Fruit fly (Drosophila melanogaster) whole organism, prepupa: ENCODE data around the gene Slob.

Experiments
- CG10669 ChIP-seq: fragments of 200-800 bp; sonication (Bioruptor generic); optimal IDR thresholded peaks from 3 replicates; lab custom pipeline; 2018; ENCODE audit warnings: missing biosample characterization, mild to moderate bottlenecking, missing genetic modification characterization, moderate library complexity
- CG16779 ChIP-seq: fragments of 200-800 bp; sonication (Bioruptor generic); optimal IDR thresholded peaks from 3 replicates; lab custom pipeline; 2017; ENCODE audit warnings: missing biosample characterization, mild to moderate bottlenecking, missing genetic modification characterization
- CG3032 ChIP-seq: fragments of 200-800 bp; optimal IDR thresholded peaks from 2 replicates; lab custom pipeline; 2019; ENCODE audit warnings: missing biosample characterization, mild to moderate bottlenecking, missing genetic modification characterization, moderate library complexity
- CG32006 ChIP-seq: fragments of 200-800 bp; sonication (Bioruptor generic); optimal IDR thresholded peaks from 3 replicates; lab custom pipeline; 2017; ENCODE audit warnings: missing biosample characterization, mild to moderate bottlenecking, missing genetic modification characterization
- CG34406 ChIP-seq: fragments of 200-800 bp; sonication (Bioruptor generic); optimal IDR thresholded peaks from 3 replicates; lab custom pipeline; 2016; ENCODE audit warnings: missing biosample characterization, missing genetic modification characterization
- CG3919 ChIP-seq: fragments of 200-800 bp; sonication (Bioruptor generic); optimal IDR thresholded peaks from 3 replicates; lab custom pipeline; 2016; ENCODE audit warnings: missing biosample characterization, missing genetic modification characterization
- CG6163 ChIP-seq: fragments of 200-800 bp; sonication (Bioruptor generic); IDR thresholded peaks from 3 replicates; pipeline ENCODE4 v1.3.6; 2022; ENCODE audit warnings: missing biosample characterization, missing genetic modification characterization
- CG6276 ChIP-seq: fragments of 200-800 bp; sonication (Bioruptor generic); optimal IDR thresholded peaks from 2 replicates; lab custom pipeline; 2017; ENCODE audit warnings: missing biosample characterization, mild to moderate bottlenecking, missing genetic modification characterization
- CG6808 ChIP-seq: fragments of 200-800 bp; sonication (Bioruptor generic); optimal IDR thresholded peaks from 3 replicates; lab custom pipeline; 2017; ENCODE audit warnings: missing biosample characterization, missing genetic modification characterization, mild to moderate bottlenecking, moderate library complexity, missing genetic modification reagents
- CG6854 ChIP-seq: fragments of 200-800 bp; sonication (Bioruptor generic); optimal IDR thresholded peaks from 2 replicates; lab custom pipeline; 2017; ENCODE audit warnings: missing biosample characterization, mild to moderate bottlenecking, missing genetic modification characterization
- CG7368 ChIP-seq: fragments of 200-800 bp; sonication (Bioruptor generic); optimal IDR thresholded peaks from 3 replicates; lab custom pipeline; 2016; ENCODE audit warnings: missing biosample characterization, missing genetic modification characterization
- CG8119 ChIP-seq: fragments of 200-800 bp; sonication (Bioruptor generic); IDR thresholded peaks from 3 replicates; pipeline ENCODE4 v1.3.6; 2022; ENCODE audit warnings: missing biosample characterization, missing genetic modification characterization
- CG8319 ChIP-seq: fragments of 200-800 bp; sonication (Bioruptor generic); optimal IDR thresholded peaks from 3 replicates; lab custom pipeline; 2016; ENCODE audit warnings: missing biosample characterization, missing genetic modification characterization
- CG8632 ChIP-seq: fragments of 200-800 bp; sonication (Bioruptor generic); optimal IDR thresholded peaks from 3 replicates; lab custom pipeline; 2016; ENCODE audit warnings: missing biosample characterization, missing genetic modification characterization
- CG9139 ChIP-seq: fragments of 200-800 bp; sonication (Bioruptor generic); optimal IDR thresholded peaks from 3 replicates; lab custom pipeline; 2017; ENCODE audit warnings: missing biosample characterization, mild to moderate bottlenecking, missing genetic modification characterization
- Eip75B ChIP-seq: fragments of 200-800 bp; sonication (Bioruptor generic); optimal IDR thresholded peaks from 3 replicates; lab custom pipeline; 2016; ENCODE audit warnings: missing biosample characterization, missing genetic modification characterization
- Eip78C ChIP-seq: fragments of 200-800 bp; sonication (Bioruptor generic); peaks from one replicate; lab custom pipeline; 2016; ENCODE audit warnings: missing biosample characterization, missing genetic modification characterization
- Ets21C ChIP-seq: fragments of 200-800 bp; sonication (Bioruptor generic); optimal IDR thresholded peaks from 3 replicates; lab custom pipeline; 2016; ENCODE audit warnings: missing biosample characterization, missing genetic modification characterization
- Ets96B ChIP-seq: fragments of 200-800 bp; optimal IDR thresholded peaks from 2 replicates; lab custom pipeline; 2019; ENCODE audit warnings: missing biosample characterization, mild to moderate bottlenecking, missing genetic modification characterization, moderate library complexity
- Gug ChIP-seq: fragments of 200-800 bp; sonication (Bioruptor generic); IDR thresholded peaks from 2 replicates; pipeline ENCODE4 v1.3.6; 2022; ENCODE audit warnings: missing biosample characterization, missing genetic modification characterization
- Hr38 ChIP-seq: sonication (Bioruptor generic); optimal IDR thresholded peaks from 2 replicates; lab custom pipeline; 2016; ENCODE audit warnings: missing biosample characterization, missing genetic modification characterization
- Hr39 ChIP-seq: fragments of 200-800 bp; sonication (Bioruptor generic); optimal IDR thresholded peaks from 2 replicates; lab custom pipeline; 2016; ENCODE audit warnings: missing biosample characterization, missing genetic modification characterization
- Hr4 ChIP-seq: fragments of 200-800 bp; sonication (Bioruptor generic); optimal IDR thresholded peaks from 3 replicates; lab custom pipeline; 2016; ENCODE audit warnings: missing biosample characterization, missing genetic modification characterization
- Lpt ChIP-seq: fragments of 200-800 bp; sonication (Bioruptor generic); optimal IDR thresholded peaks from 3 replicates; lab custom pipeline; 2016; ENCODE audit warnings: missing biosample characterization, missing genetic modification characterization
- Sox102F ChIP-seq: fragments of 200-800 bp; sonication (Bioruptor generic); optimal IDR thresholded peaks from 2 replicates; lab custom pipeline; 2016; ENCODE audit warnings: missing biosample characterization, mild to moderate bottlenecking, missing genetic modification characterization
- Sox14 ChIP-seq: fragments of 200-800 bp; sonication (Bioruptor generic); optimal IDR thresholded peaks from 3 replicates; lab custom pipeline; 2016; ENCODE audit warnings: missing biosample characterization, missing genetic modification characterization
- Sox15 ChIP-seq: fragments of 200-800 bp; sonication (Bioruptor generic); optimal IDR thresholded peaks from 3 replicates; lab custom pipeline; 2016; ENCODE audit warnings: missing biosample characterization, missing genetic modification characterization
- achi ChIP-seq: fragments of 200-800 bp; sonication (Bioruptor generic); optimal IDR thresholded peaks from 3 replicates; lab custom pipeline; 2016; ENCODE audit warnings: missing biosample characterization, missing genetic modification characterization
- cyc ChIP-seq: fragments of 200-800 bp; sonication (Bioruptor generic); optimal IDR thresholded peaks from 3 replicates; lab custom pipeline; 2016; ENCODE audit warnings: missing biosample characterization, missing genetic modification characterization
- dac ChIP-seq: fragments of 200-800 bp; sonication (Bioruptor generic); optimal IDR thresholded peaks from 2 replicates; lab custom pipeline; 2017; ENCODE audit warnings: missing biosample characterization, mild to moderate bottlenecking, missing genetic modification characterization
- dsx ChIP-seq: fragments of 200-800 bp; optimal IDR thresholded peaks from 3 replicates; lab custom pipeline; 2019; ENCODE audit warnings: missing biosample characterization, mild to moderate bottlenecking, missing genetic modification characterization, moderate library complexity; ENCODE audit not compliant: poor library complexity, severe bottlenecking
- eg ChIP-seq: fragments of 200-800 bp; sonication (Bioruptor generic); IDR thresholded peaks from 3 replicates; pipeline ENCODE4 v1.3.6; 2022; ENCODE audit warnings: missing biosample characterization, missing genetic modification characterization
- esn ChIP-seq: fragments of 200-800 bp; sonication (Bioruptor generic); optimal IDR thresholded peaks from 2 replicates; lab custom pipeline; 2016; ENCODE audit warnings: missing biosample characterization, mild to moderate bottlenecking, missing genetic modification characterization, moderate library complexity
- fd85E ChIP-seq: fragments of 200-800 bp; sonication (Bioruptor generic); optimal IDR thresholded peaks from 3 replicates; lab custom pipeline; 2016; ENCODE audit warnings: missing biosample characterization, missing genetic modification characterization
- fkh ChIP-seq: fragments of 200-800 bp; sonication (Bioruptor generic); optimal IDR thresholded peaks from 3 replicates; lab custom pipeline; 2017; ENCODE audit warnings: missing biosample characterization, mild to moderate bottlenecking, missing genetic modification characterization, moderate library complexity
- lz ChIP-seq: fragments of 200-800 bp; sonication (Bioruptor generic); optimal IDR thresholded peaks from 3 replicates; lab custom pipeline; 2016; ENCODE audit warnings: missing biosample characterization, missing genetic modification characterization
- salr ChIP-seq, 2 experiments: fragments of 200-800 bp; sonication (Bioruptor generic); optimal IDR thresholded peaks; 3 replicates each; lab custom pipeline; 2016 to 2018; ENCODE audit warnings: missing biosample characterization in 2 of 2, missing genetic modification characterization in 2 of 2, mild to moderate bottlenecking in 1 of 2
- spab ChIP-seq: fragments of 200-800 bp; sonication (Bioruptor generic); optimal IDR thresholded peaks from 2 replicates; lab custom pipeline; 2017; ENCODE audit warnings: missing biosample characterization, mild to moderate bottlenecking, missing genetic modification characterization, missing genetic modification reagents
- svp ChIP-seq: fragments of 200-800 bp; sonication (Bioruptor generic); peaks from one replicate; lab custom pipeline; 2016; ENCODE audit warnings: missing biosample characterization, missing genetic modification characterization
- topi ChIP-seq: fragments of 200-800 bp; sonication (Bioruptor generic); optimal IDR thresholded peaks from 3 replicates; lab custom pipeline; 2016; ENCODE audit warnings: missing biosample characterization, missing genetic modification characterization

Gene Slob

DNA sequence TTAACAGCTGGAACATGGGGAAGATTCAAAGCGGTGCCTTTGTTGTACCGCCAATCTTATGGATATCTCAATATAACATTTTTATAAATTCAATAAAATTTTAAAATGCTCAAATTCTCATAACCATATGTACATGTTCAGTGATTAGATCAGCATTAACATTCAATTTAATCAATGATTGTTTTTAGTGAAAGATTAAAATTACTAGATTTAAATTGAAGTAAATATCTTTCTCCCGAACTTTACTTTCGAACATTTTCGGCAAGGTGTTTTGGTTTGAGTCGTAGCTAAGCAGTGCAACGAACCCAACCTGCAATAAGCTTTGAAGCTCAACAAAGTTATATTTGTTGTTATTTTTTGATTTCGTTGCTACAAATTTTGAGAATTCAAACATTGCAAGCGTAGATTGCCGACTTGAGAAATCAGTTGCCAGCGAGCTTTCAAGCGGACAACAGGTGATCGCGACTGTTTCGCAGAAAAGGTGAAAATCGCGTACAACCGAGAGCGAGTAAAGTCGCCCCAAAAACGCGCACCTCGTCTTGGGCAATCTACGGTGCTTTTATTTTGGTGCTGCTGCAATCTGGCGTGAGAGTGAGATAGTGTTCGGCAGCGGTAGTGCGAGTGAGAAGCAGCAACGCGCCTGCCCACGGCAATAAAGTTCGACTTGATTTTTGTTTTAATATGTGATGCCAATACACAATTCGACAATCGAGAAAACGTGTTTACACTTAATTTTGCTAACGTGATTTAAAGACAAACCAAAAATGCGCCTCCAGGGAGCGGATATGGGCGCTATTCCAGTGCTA lies 27.7 kb upstream of the Slob start, which contains the start of gene Tep3 (continued):
- TF ChIP-seq Sox15 (GFP tag; lab: Kevin White, UChicago) (no peak), dac (GFP tag; lab: Kevin White, UChicago) (no peak), Eip78C (GFP tag; lab: Kevin White, UChicago) (peak; percentile 85), CG8319 (no peak), fd85E (GFP tag; lab: Kevin White, UChicago) (no peak), CG7368 (GFP tag; lab: Kevin White, UChicago) (no peak), CG3919 (GFP tag; lab: Kevin White, UChicago) (peak; percentile 65), lz (GFP tag; lab: Kevin White, UChicago) (peak; percentile 33), achi (GFP tag; lab: Kevin White, UChicago) (peak; percentile 5), CG8632 (GFP tag; lab: Kevin White, UChicago) (peak; percentile 55), eg (peak; percentile 55), CG3032 (tag; lab: Kevin White, UChicago) (peak; percentile 98), fkh (GFP tag; lab: Kevin White, UChicago) (no peak), Hr38 (no peak), CG8119 (no peak), CG10669 (GFP tag; lab: Kevin White, UChicago) (peak; percentile 51)

dm6 chr2L:7701417-7701816 lies 26.5 kb upstream of the Slob start, which contains the start of gene Tep2:
Tep2 (minus strand) TSS chr2L:7701601.
- no peak for TF ChIP-seq Lpt (GFP tag; lab: Kevin White, UChicago)
- TF ChIP-seq CG6854 (GFP tag; lab: Kevin White, UChicago): no peak
- TF ChIP-seq CG8632 (GFP tag; lab: Kevin White, UChicago): no peak
- peak; percentile 97 for TF ChIP-seq svp (GFP tag; lab: Kevin White, UChicago)
- no peak for TF ChIP-seq lz (GFP tag; lab: Kevin White, UChicago)
- no peak for TF ChIP-seq CG34406 (GFP tag; lab: Kevin White, UChicago)
- TF ChIP-seq CG16779 (tag; lab: Kevin White, UChicago): no peak
- TF ChIP-seq CG3032 (tag; lab: Kevin White, UChicago): no peak
- peak; percentile 48 for TF ChIP-seq Sox102F (GFP tag; lab: Kevin White, UChicago)
- peak; percentile 49; the same call in 1 of the 3 replicates for TF ChIP-seq CG6163 (GFP tag; lab: Robert Waterston, UW)
- TF ChIP-seq CG6276 (GFP tag; lab: Kevin White, UChicago): no peak
- TF ChIP-seq CG32006 (GFP tag; lab: Kevin White, UChicago): no peak
- TF ChIP-seq CG9139 (GFP tag; lab: Kevin White, UChicago): peak; percentile 6
- TF ChIP-seq Eip75B (GFP tag; lab: Kevin White, UChicago): no peak
- TF ChIP-seq Sox14 (GFP tag; lab: Kevin White, UChicago): peak; percentile 80
- TF ChIP-seq Hr4: no peak
- peak; percentile 25 for TF ChIP-seq esn (GFP tag; lab: Kevin White, UChicago)
- TF ChIP-seq Sox15 (GFP tag; lab: Kevin White, UChicago): no peak
- peak; percentile 27 for TF ChIP-seq dsx (GFP tag; lab: Kevin White, UChicago)
- no peak for TF ChIP-seq Ets21C
- TF ChIP-seq spab (GFP tag; lab: Kevin White, UChicago): no peak

- TF ChIP-seq spab (GFP tag; lab: Kevin White, UChicago) (no peak), svp (GFP tag; lab: Kevin White, UChicago) (peak; percentile 43)
These were observed 17.8 kb upstream of the Slob start, which contains the start of the genes CG7025 and CG43235 for dm6 chr2L:7692583-7693080. CG7025 (minus strand) TSS chr2L:7692683. CG43235 (plus strand) TSS chr2L:7693030.

DNA sequence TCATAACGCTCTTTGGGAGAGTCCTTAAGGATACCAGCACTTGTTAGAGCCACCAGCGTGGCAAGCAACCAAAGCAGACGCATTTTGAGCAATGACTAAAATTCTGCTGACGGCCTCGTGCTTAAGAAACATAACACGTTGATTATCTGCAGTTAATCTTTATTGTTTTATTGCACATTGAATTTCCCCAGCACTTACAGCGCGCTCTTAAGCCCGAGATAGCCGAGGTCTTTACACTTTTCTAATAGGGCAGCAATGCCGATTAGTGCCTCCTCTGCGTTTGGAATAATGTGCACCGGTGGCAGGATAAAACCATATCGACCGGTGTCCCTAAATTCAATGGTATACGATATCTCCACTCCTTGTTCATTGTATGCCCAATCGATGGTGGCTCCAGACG lies 16.1 kb upstream of the Slob start, which contains the start of gene CG18585:
Gene CG18585, minus strand, starts transcription at position 101 of the 400 bp plus-strand sequence.
- TF ChIP-seq eg: no peak
- no peak for TF ChIP-seq Ets96B (tag; lab: Kevin White, UChicago)
- TF ChIP-seq salr (GFP tag; optimal IDR thresholded peaks at IDR 0.05; lab: Kevin White, UChicago): no peak
- no peak for TF ChIP-seq Gug
- no peak for TF ChIP-seq topi (GFP tag; lab: Kevin White, UChicago)
- no peak for TF ChIP-seq Lpt (GFP tag; lab: Kevin White, UChicago)
- TF ChIP-seq dac (GFP tag; lab: Kevin White, UChicago): no peak
- TF ChIP-seq cyc (GFP tag; lab: Kevin White, UChicago): no peak
- no peak for TF ChIP-seq CG6808 (GFP tag; lab: Kevin White, UChicago)
- TF ChIP-seq CG6276 (GFP tag; lab: Kevin White, UChicago): no peak
- no peak for TF ChIP-seq Eip78C (GFP tag; lab: Kevin White, UChicago)
- TF ChIP-seq Hr4: no peak
- no peak for TF ChIP-seq Hr39
- TF ChIP-seq CG10669 (GFP tag; lab: Kevin White, UChicago): no peak
- TF ChIP-seq CG8632 (GFP tag; lab: Kevin White, UChicago): no peak
- TF ChIP-seq CG6854 (GFP tag; lab: Kevin White, UChicago): no peak
